Worm (Caenorhabditis elegans): ENCODE measurements around the gene T20D3.6.
A peak's percentile ranks its signal among the peaks of the same experiment; 100 is the strongest.

T20D3.6 gene

DNA sequence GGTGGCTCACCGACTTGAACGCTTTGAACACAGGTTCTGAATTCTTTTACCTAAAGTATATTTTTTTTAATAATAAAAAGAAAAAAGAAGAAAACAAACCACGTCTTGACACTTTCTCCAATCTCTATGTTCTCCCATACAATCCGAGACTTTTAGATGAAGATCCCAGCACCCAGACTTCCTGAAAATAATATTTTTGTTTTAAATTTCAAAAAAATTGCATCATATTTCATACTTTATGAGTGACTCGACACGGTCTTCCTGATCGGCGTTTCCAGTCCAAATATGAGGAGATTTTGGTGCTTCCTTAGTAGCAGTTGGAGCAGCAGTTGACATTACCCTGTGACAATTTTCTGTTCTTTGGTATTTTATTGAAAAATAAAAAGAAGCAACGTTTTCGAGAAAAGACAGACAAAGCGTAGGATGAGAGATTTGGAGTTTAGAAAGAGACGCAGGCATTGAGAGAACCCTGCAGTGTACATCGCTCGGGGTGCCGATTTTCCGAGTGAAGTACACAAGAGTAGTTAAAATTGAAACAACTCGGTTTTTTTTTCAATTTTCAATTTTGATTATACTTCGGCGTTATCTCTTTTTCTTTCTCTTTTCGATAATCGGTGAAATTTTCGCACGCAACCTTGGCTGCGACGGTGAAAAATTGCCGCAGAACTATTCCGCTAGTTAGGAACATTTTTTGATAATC, 3.4 kb downstream of the T20D3.6 start, which contains the start of the genes coa-4 and T20D3.14:
TSS of gene coa-4 (minus strand) at position 51 of the 700 bp plus-strand sequence.
TSS of gene T20D3.14 (minus strand) at position 358 of the 700 bp plus-strand sequence.
- TF ChIP-seq nhr-11 (tag; optimal IDR thresholded peaks at IDR 0.05): no peak
- TF ChIP-seq hlh-30 (tag; optimal IDR thresholded peaks at IDR 0.05; ENCODE audit: insufficient read depth): no peak
- no peak for TF ChIP-seq unc-42 (tag; optimal IDR thresholded peaks at IDR 0.05)
- no peak for TF ChIP-seq hlh-8 (tag; optimal IDR thresholded peaks at IDR 0.05)
- no peak for TF ChIP-seq C38D4.7 (GFP tag; optimal IDR thresholded peaks at IDR 0.05)
- TF ChIP-seq elt-2 (tag; optimal IDR thresholded peaks at IDR 0.05): no peak
- no peak for TF ChIP-seq tbx-7 (tag; optimal IDR thresholded peaks at IDR 0.05)
- no peak for TF ChIP-seq ceh-30 (tag; optimal IDR thresholded peaks at IDR 0.05)
- no peak for TF ChIP-seq fkh-6 (tag; optimal IDR thresholded peaks at IDR 0.05)
- TF ChIP-seq rnt-1 (tag; optimal IDR thresholded peaks at IDR 0.05): no peak
- TF ChIP-seq F13H6.1 (tag; optimal IDR thresholded peaks at IDR 0.05): no peak
- TF ChIP-seq lin-11 (tag; optimal IDR thresholded peaks at IDR 0.05): no peak
- no peak for TF ChIP-seq ceh-2 (tag; optimal IDR thresholded peaks at IDR 0.05)
- no peak for TF ChIP-seq che-1 (tag; optimal IDR thresholded peaks at IDR 0.05)

DNA sequence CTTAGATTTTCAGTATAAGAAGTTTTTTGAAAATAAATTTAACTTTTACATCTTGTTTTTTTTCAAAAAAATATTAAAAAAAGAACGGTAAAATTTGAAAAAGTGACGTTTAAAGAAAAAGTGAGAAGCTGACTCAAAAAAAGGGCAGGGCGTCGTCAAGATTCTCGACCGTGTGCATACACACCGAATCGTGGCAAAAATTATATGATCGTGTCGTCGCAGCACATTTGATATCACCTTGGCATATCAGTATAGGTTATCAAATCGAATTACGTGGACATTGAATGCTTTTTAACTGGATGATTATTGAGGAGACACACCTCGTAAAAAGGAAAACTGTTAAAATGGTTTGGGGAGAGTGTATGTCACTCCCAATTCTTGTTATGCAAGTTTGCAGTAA, 6.1 kb downstream of the T20D3.6 start:
- no peak for TF ChIP-seq hlh-8 (tag; optimal IDR thresholded peaks at IDR 0.05)
- no peak for TF ChIP-seq nfya-1 (tag; optimal IDR thresholded peaks at IDR 0.05)
- peak; percentile 49 for TF ChIP-seq elt-2 (tag; optimal IDR thresholded peaks at IDR 0.05)
- no peak for TF ChIP-seq unc-55 (GFP tag; optimal IDR thresholded peaks at IDR 0.05)
- TF ChIP-seq mec-3 (tag; optimal IDR thresholded peaks at IDR 0.05; ENCODE audit: borderline replicate concordance): no peak
- TF ChIP-seq ceh-22 (tag; optimal IDR thresholded peaks at IDR 0.05): no peak
- no peak for TF ChIP-seq fkh-6 (tag; optimal IDR thresholded peaks at IDR 0.05)

DNA sequence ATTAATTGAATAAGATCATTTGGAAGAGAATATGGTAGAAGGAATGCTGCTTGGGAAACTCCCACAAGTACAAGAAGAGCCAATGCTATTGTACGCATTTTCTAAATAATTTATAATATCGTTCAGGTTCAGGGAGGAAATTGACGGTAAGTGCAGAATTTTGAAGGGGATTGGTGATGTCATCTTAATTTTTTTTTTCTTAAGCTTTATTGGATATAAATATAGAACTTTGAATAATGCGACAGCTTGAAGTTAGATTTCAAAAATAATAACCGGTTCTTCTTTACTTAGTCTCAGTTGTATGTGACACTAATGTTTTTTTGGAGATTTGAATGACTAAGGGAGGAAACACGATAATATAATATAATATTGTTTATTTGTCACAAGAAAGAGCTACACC, 8.3 kb downstream of the T20D3.6 start, which contains the start of gene nspg-7.1:
TSS of gene nspg-7.1 (minus strand) at position 101 of the 400 bp plus-strand sequence.
- TF ChIP-seq hlh-6 (tag; optimal IDR thresholded peaks at IDR 0.05): no peak
- no peak for TF ChIP-seq ceh-19 (GFP tag; optimal IDR thresholded peaks at IDR 0.05)
- no peak for TF ChIP-seq ceh-30 (tag; optimal IDR thresholded peaks at IDR 0.05)
- no peak for TF ChIP-seq nhr-232 (tag; optimal IDR thresholded peaks at IDR 0.05)
- TF ChIP-seq K02D7.2 (tag; optimal IDR thresholded peaks at IDR 0.05): no peak
- TF ChIP-seq sox-4 (tag; optimal IDR thresholded peaks at IDR 0.05): no peak
- TF ChIP-seq ceh-45 (GFP tag; IDR thresholded peaks at IDR 0.05): no peak

DNA sequence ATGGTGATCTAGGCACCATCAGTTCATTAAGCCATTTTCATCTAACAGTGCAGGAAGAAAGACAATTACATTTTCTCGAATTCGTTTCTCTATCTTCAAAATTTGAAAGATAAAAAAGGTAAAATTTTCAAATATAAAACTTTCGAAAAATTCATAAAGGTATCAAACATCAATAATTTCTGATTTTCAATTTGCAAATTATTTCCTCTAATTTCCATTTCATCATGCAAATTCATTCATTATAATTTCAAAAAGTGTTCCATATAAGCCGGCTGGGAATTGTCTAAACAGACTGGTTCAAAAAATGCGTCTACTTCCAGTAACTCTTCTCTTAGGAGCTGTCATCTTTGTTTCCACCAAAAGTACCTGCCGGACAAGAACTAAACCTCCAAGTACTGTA, 11.4 kb downstream of the T20D3.6 start, which contains the start of gene clec-183:
TSS of gene clec-183 (plus strand) at position 301 of the 400 bp plus-strand sequence.
- TF ChIP-seq tbx-7 (tag; optimal IDR thresholded peaks at IDR 0.05): no peak
- TF ChIP-seq unc-3 (GFP tag; conservative IDR thresholded peaks at IDR 0.05): no peak
- TF ChIP-seq unc-3 (tag; optimal IDR thresholded peaks at IDR 0.05): no peak

DNA sequence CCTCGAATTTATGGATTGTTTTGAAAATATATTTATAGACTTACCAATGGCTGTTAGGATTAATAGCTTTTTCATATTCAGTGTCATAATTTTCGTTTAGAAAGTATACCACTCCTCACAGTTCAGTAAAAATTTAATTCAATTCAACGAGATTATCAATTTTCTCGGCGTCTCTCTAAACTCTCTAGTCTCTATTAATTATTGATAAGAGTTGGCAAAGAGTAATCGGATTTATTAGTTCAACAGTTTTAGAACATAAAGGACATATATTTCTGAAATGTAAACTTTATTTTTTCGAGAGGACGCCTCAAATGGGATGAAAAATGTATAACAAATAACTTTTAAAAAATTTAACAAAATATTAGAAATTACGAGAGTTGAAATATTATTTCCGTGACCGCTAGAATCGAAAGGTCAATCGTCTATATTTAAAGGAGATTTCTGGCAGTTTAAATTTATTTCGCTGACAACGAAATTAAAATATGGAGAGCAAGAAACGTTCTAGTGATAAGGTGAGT, 15.1 kb downstream of the T20D3.6 start, which contains the start of the genes nspg-11 and F49C12.15:
TSS of gene nspg-11 (minus strand) at position 101 of the 518 bp plus-strand sequence.
TSS of gene F49C12.15 (plus strand) at position 468 of the 518 bp plus-strand sequence.
- TF ChIP-seq madf-2 (tag; optimal IDR thresholded peaks at IDR 0.05) (no peak), hlh-6 (tag; optimal IDR thresholded peaks at IDR 0.05) (no peak), fkh-6 (tag; optimal IDR thresholded peaks at IDR 0.05) (no peak), ceh-19 (GFP tag; optimal IDR thresholded peaks at IDR 0.05) (no peak), ceh-9 (tag; optimal IDR thresholded peaks at IDR 0.05) (no peak), gmeb-2 (tag; optimal IDR thresholded peaks at IDR 0.05) (no peak), tbx-2 (tag; optimal IDR thresholded peaks at IDR 0.05) (no peak), pax-1 (tag; optimal IDR thresholded peaks at IDR 0.05) (no peak), unc-42 (tag; optimal IDR thresholded peaks at IDR 0.05) (no peak), hlh-15 (tag; optimal IDR thresholded peaks at IDR 0.05) (no peak), elt-4 (tag; optimal IDR thresholded peaks at IDR 0.05) (no peak), nhr-232 (tag; optimal IDR thresholded peaks at IDR 0.05) (no peak), fax-1 (tag; optimal IDR thresholded peaks at IDR 0.05) (no peak), ets-4 (tag; optimal IDR thresholded peaks at IDR 0.05) (no peak), ceh-34 (tag; optimal IDR thresholded peaks at IDR 0.05) (no peak), dmd-4 (tag; optimal IDR thresholded peaks at IDR 0.05; ENCODE audit: borderline replicate concordance) (no peak), ceh-6 (GFP tag; optimal IDR thresholded peaks at IDR 0.05) (no peak), npax-4 (tag; optimal IDR thresholded peaks at IDR 0.05) (no peak), ceh-2 (tag; optimal IDR thresholded peaks at IDR 0.05) (no peak), unc-3 (GFP tag; conservative IDR thresholded peaks at IDR 0.05) (no peak), unc-3 (tag; optimal IDR thresholded peaks at IDR 0.05) (no peak)
